Fruit fly (Drosophila melanogaster) whole organism, wandering third instar larva: ENCODE measurements around the gene CG34310.

ENCODE experiments used
- Abd-B ChIP-seq: fragments of >200 bp; optimal IDR thresholded peaks from 2 replicates; lab custom pipeline; 2017; ENCODE audit warnings: missing biosample characterization, missing genetic modification characterization
- CG32264 ChIP-seq: fragments of 200-800 bp; sonication (Bioruptor generic); optimal IDR thresholded peaks from 2 replicates; lab custom pipeline; 2016; ENCODE audit warnings: missing biosample characterization, missing genetic modification characterization
- CG9705 ChIP-seq: fragments of 200-800 bp; sonication (Bioruptor generic); optimal IDR thresholded peaks from 2 replicates; lab custom pipeline; 2018; ENCODE audit warnings: missing biosample characterization, mild to moderate bottlenecking, missing genetic modification characterization
- CrebA ChIP-seq: fragments of 200-800 bp; sonication (Bioruptor generic); optimal IDR thresholded peaks from 2 replicates; lab custom pipeline; 2016; ENCODE audit warnings: missing biosample characterization, mild to moderate bottlenecking, missing genetic modification characterization, borderline replicate concordance
- Dfd ChIP-seq: fragments of >200 bp; optimal IDR thresholded peaks from 2 replicates; lab custom pipeline; 2017; ENCODE audit warnings: missing biosample characterization, missing genetic modification characterization
- Dif ChIP-seq: fragments of 200-275, 200-300 bp; sonication (Bioruptor generic); optimal IDR thresholded peaks from 2 replicates; lab custom pipeline; 2018; ENCODE audit warnings: missing biosample characterization, missing genetic modification characterization; ENCODE audit not compliant: partially characterized antibody
- GATAd ChIP-seq: sonication (Bioruptor generic); optimal IDR thresholded peaks from 2 replicates; lab custom pipeline; 2016; ENCODE audit warnings: missing biosample characterization, missing genetic modification characterization
- HLH106 ChIP-seq: fragments of 200-800 bp; optimal IDR thresholded peaks from 3 replicates; lab custom pipeline; 2019; ENCODE audit warnings: missing biosample characterization, mild to moderate bottlenecking, missing genetic modification characterization, moderate library complexity
- Hnf4 ChIP-seq: fragments of 200-800 bp; sonication (Bioruptor generic); optimal IDR thresholded peaks from 2 replicates; lab custom pipeline; 2016; ENCODE audit warnings: missing biosample characterization, mild to moderate bottlenecking, missing genetic modification characterization
- Hr78 ChIP-seq: fragments of >200 bp; optimal IDR thresholded peaks from 2 replicates; lab custom pipeline; 2017; ENCODE audit warnings: missing biosample characterization, missing genetic modification characterization
- Hr83 ChIP-seq: fragments of 200-300 bp; sonication (Bioruptor generic); optimal IDR thresholded peaks from 2 replicates; lab custom pipeline; 2016; ENCODE audit warnings: missing biosample characterization, mild to moderate bottlenecking, missing genetic modification characterization, moderate library complexity; ENCODE audit not compliant: poor library complexity, severe bottlenecking
- Jra ChIP-seq: sonication (Bioruptor generic); optimal IDR thresholded peaks from 2 replicates; lab custom pipeline; 2016; ENCODE audit warnings: missing biosample characterization, missing genetic modification characterization
- Mio ChIP-seq: sonication (Bioruptor generic); optimal IDR thresholded peaks from 2 replicates; lab custom pipeline; 2016; ENCODE audit warnings: missing biosample characterization, missing genetic modification characterization
- Myc ChIP-seq: fragments of >200 bp; optimal IDR thresholded peaks from 2 replicates; lab custom pipeline; 2017
- N ChIP-seq: fragments of >200 bp; optimal IDR thresholded peaks from 2 replicates; lab custom pipeline; 2018; ENCODE audit warnings: missing biosample characterization, missing external identifiers, missing genetic modification characterization
- OdsH ChIP-seq: fragments of 200-800 bp; sonication (Bioruptor generic); optimal IDR thresholded peaks from 2 replicates; lab custom pipeline; 2016; ENCODE audit warnings: missing biosample characterization, mild to moderate bottlenecking, missing genetic modification characterization
- Rel ChIP-seq, 2 experiments: fragments of 200-800 bp; sonication (Bioruptor generic) in 1 of 2; optimal IDR thresholded peaks; 2 replicates in 1 of 2; 3 replicates in 1 of 2; lab custom pipeline; 2016 to 2019; ENCODE audit warnings: mild to moderate bottlenecking in 2 of 2, missing biosample characterization in 2 of 2, missing genetic modification characterization in 2 of 2, moderate library complexity in 1 of 2
- Sp1 ChIP-seq: fragments of 200-800 bp; sonication (Bioruptor generic); optimal IDR thresholded peaks from 3 replicates; lab custom pipeline; 2019; ENCODE audit warnings: missing biosample characterization, mild to moderate bottlenecking, missing genetic modification characterization, moderate library complexity
- Vsx2 ChIP-seq: fragments of 200-300, 225-300 bp; sonication (Bioruptor generic); optimal IDR thresholded peaks from 2 replicates; lab custom pipeline; 2018; ENCODE audit warnings: missing biosample characterization, missing genetic modification characterization; ENCODE audit not compliant: partially characterized antibody
- br ChIP-seq: fragments of 200-800 bp; sonication (Bioruptor generic); optimal IDR thresholded peaks from 2 replicates; lab custom pipeline; 2016; ENCODE audit warnings: missing biosample characterization, missing genetic modification characterization
- brk ChIP-seq: fragments of 200-800 bp; sonication (Bioruptor generic); optimal IDR thresholded peaks from 2 replicates; lab custom pipeline; 2016; ENCODE audit warnings: missing biosample characterization, mild to moderate bottlenecking, missing genetic modification characterization
- dl ChIP-seq, 2 experiments: fragments of 175-275, 200-275 bp in 1 of 2; fragments of 200-275 bp in 1 of 2; sonication (Bioruptor generic); optimal IDR thresholded peaks; lab custom pipeline; 2018; ENCODE audit warnings: mild to moderate bottlenecking in 2 of 2, missing biosample characterization in 2 of 2, missing genetic modification characterization in 2 of 2, moderate library complexity in 2 of 2; ENCODE audit not compliant: partially characterized antibody in 2 of 2, insufficient read depth in 1 of 2
- dmrt93B ChIP-seq: fragments of 200-800 bp; sonication (Bioruptor generic); optimal IDR thresholded peaks from 2 replicates; lab custom pipeline; 2018; ENCODE audit warnings: missing biosample characterization, mild to moderate bottlenecking, missing genetic modification characterization
- dsf ChIP-seq: sonication (Bioruptor generic); optimal IDR thresholded peaks from 2 replicates; lab custom pipeline; 2016; ENCODE audit warnings: missing biosample characterization, missing genetic modification characterization, borderline replicate concordance
- ey ChIP-seq: fragments of 200-800 bp; sonication (Bioruptor generic); optimal IDR thresholded peaks from 2 replicates; lab custom pipeline; 2016; ENCODE audit warnings: missing biosample characterization, missing genetic modification characterization
- foxo ChIP-seq, 2 experiments: fragments of 200-800 bp; sonication (Bioruptor generic); optimal IDR thresholded peaks; 2 replicates in 1 of 2; 3 replicates in 1 of 2; lab custom pipeline; 2016 to 2017; ENCODE audit warnings: missing biosample characterization in 2 of 2, missing genetic modification characterization in 2 of 2
- fru ChIP-seq: fragments of 200-800 bp; sonication (Bioruptor generic); optimal IDR thresholded peaks from 3 replicates; lab custom pipeline; 2016; ENCODE audit warnings: missing biosample characterization, mild to moderate bottlenecking, missing genetic modification characterization
- h ChIP-seq: fragments of 200-800 bp; sonication (Bioruptor generic); optimal IDR thresholded peaks from 3 replicates; lab custom pipeline; 2016; ENCODE audit warnings: missing biosample characterization, mild to moderate bottlenecking, missing genetic modification characterization
- jim ChIP-seq: fragments of 175-275, 200-325 bp; sonication (Bioruptor generic); optimal IDR thresholded peaks from 2 replicates; lab custom pipeline; 2016; ENCODE audit warnings: missing biosample characterization, mild to moderate bottlenecking, missing genetic modification characterization
- lola ChIP-seq: fragments of >200 bp; optimal IDR thresholded peaks from 2 replicates; lab custom pipeline; 2017; ENCODE audit warnings: missing biosample characterization, missing genetic modification characterization
- pan ChIP-seq: fragments of >200 bp; optimal IDR thresholded peaks from 2 replicates; lab custom pipeline; 2017
- psq ChIP-seq: fragments of 200-800 bp; sonication (Bioruptor generic); optimal IDR thresholded peaks from 3 replicates; lab custom pipeline; 2017; ENCODE audit warnings: missing biosample characterization, mild to moderate bottlenecking, missing genetic modification characterization, moderate library complexity
- rgr ChIP-seq: fragments of 200-800 bp; sonication (Bioruptor generic); optimal IDR thresholded peaks from 3 replicates; lab custom pipeline; 2016; ENCODE audit warnings: missing biosample characterization, mild to moderate bottlenecking, missing genetic modification characterization
- sage ChIP-seq: fragments of 200-800 bp; sonication (Bioruptor generic); optimal IDR thresholded peaks from 2 replicates; lab custom pipeline; 2016; ENCODE audit warnings: missing biosample characterization, mild to moderate bottlenecking, missing genetic modification characterization
- sv ChIP-seq: fragments of 200-800 bp; sonication (Bioruptor generic); optimal IDR thresholded peaks from 3 replicates; lab custom pipeline; 2016; ENCODE audit warnings: missing biosample characterization, missing genetic modification characterization
- tai ChIP-seq: sonication (Bioruptor generic); optimal IDR thresholded peaks from 2 replicates; lab custom pipeline; 2016; ENCODE audit warnings: missing biosample characterization, missing genetic modification characterization
- usp ChIP-seq: fragments of >200 bp; optimal IDR thresholded peaks from 2 replicates; lab custom pipeline; 2017; ENCODE audit warnings: missing biosample characterization, missing genetic modification characterization
- woc ChIP-seq: sonication (Bioruptor generic); optimal IDR thresholded peaks from 2 replicates; lab custom pipeline; 2016; ENCODE audit warnings: missing biosample characterization, mild to moderate bottlenecking, missing genetic modification characterization

Gene CG34310

DNA sequence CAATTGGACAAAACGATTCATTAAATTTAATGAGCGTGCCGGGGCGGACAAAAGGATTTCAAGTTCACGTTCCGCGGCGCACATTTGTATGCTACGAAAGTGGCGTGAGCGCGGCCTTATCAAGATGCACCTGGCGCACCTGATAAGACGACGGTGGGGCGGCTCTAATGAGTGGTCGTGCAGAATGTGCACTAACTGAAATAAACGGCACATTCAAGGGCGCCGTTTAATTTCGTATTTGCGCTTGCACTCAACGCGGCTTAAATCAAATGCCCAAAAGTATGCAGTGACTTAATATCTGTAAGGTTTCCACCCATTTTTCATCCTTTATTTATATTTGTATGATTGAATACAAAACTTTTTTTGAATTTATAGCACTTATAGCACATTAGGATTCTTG lies 53.5 kb downstream of the CG34310 start:
- TF ChIP-seq Myc: peak; percentile 70
- no peak for TF ChIP-seq psq
- no peak for TF ChIP-seq Hr78 (GFP tag; lab: Kevin White, UChicago)
- TF ChIP-seq N (GFP tag; lab: Kevin White, UChicago): peak; percentile 35

DNA sequence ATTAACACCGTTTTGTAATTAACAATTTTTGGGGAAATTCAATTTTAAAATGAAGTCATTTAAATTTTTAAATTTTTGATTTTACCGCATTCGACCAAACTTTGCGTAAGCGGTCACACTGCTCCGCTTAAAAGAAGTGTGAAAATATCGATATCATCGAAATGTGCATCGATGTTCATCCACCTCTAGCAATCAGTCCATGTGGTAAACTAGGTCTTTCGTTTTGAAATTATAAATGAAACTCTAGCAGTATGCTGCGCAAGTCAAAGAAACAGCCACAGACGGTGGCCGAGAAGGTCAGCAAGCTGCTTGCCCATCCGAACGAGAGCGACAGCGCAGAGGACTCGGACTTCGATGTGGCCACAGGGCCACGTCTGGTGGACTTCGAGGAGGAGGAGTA lies 54.0 kb downstream of the CG34310 start, which contains the start of gene Aatf:
TSS of gene Aatf (plus strand) at position 166 of the 400 bp plus-strand sequence.
- TF ChIP-seq CG32264 (no peak), lola (no peak), psq (no peak), tai (GFP tag; lab: Kevin White, UChicago) (no peak), brk (GFP tag; lab: Kevin White, UChicago) (no peak), pan (no peak), Dfd (no peak), Sp1 (GFP tag; lab: Kevin White, UChicago) (no peak), foxo (GFP tag; optimal IDR thresholded peaks at IDR 0.05; lab: Kevin White, UChicago) (no peak), Hr83 (GFP tag; lab: Kevin White, UChicago) (no peak), OdsH (GFP tag; lab: Kevin White, UChicago) (no peak), Mio (no peak), Myc (no peak)

DNA sequence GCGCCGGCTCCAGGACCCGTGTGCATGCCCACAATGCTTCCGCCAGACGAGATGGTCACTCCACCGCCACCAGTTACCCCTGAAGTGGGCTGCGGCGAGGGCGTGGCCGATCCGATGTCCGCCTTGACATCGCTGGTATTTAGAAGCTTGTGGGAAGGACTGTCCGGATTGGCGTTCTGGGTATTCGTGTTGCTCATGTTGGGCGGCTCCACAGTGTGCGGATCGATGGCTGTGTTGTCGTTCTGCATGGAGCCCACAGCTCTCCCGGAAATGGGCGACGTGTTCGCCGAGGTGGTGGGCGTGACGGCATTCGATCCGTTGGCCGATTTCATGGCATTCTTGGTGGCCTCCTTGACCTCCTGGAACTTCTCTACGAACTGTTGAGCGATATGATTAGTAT lies 58.2 kb downstream of the CG34310 start:
- TF ChIP-seq Abd-B (GFP tag; lab: Kevin White, UChicago): no peak
- TF ChIP-seq brk (GFP tag; lab: Kevin White, UChicago): no peak
- no peak for TF ChIP-seq psq
- no peak for TF ChIP-seq usp (GFP tag; lab: Kevin White, UChicago)
- TF ChIP-seq jim: no peak
- TF ChIP-seq dmrt93B (GFP tag; lab: Kevin White, UChicago): no peak
- no peak for TF ChIP-seq Hr83 (GFP tag; lab: Kevin White, UChicago)

DNA sequence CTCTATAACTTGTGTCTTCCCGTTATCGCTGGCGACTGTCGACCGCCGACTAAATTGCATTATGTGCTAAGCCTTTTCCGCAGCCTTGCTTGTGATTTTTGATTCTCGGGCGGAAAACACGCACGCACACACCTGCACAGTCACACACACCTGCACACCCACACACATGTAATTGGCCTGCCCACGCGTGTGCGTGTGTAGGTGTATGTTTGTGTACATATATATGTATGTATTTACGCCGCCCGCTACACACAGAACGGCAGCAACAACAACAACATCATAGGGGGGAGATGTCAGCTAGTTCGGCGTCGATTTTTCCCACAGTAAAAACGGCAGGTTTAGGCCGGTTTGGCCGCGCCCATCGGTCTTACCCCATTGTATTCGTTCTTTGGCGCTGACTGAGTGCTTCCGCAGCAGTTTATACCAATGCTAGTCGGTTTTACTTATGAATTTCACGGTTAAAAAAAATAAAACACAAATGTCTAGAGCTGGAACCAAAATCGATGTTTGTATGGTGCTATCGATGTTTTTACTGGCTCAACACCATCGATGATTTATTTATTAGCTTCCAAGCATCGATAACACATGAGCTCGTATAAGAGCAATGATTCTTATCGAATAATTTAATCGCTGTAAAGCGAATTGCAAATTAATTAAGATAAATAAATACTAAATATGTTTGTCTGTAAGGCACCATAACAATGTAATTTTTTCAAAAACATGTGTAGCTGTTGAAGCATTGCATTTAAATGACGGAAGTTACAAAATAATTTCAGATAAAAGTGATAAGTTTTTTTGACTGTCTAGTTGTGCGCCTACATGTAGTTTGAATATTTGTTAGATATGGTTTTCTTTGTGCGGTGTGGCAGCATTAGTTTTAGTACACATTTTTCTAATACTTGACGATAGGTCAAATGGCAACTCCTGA lies 59.6 kb downstream of the CG34310 start, which contains the start of gene homer:
TSS of gene homer (minus strand) at position 538 of the 928 bp plus-strand sequence.
- TF ChIP-seq dl (GFP tag; optimal IDR thresholded peaks at IDR 0.05; lab: Kevin White, UChicago; ENCODE audit: insufficient read depth in 1 of 2, partially characterized antibody in 2 of 2): no peak
- TF ChIP-seq foxo (GFP tag; optimal IDR thresholded peaks at IDR 0.05; lab: Kevin White, UChicago): no peak
- TF ChIP-seq sage (GFP tag; lab: Kevin White, UChicago): peak; percentile 39
- TF ChIP-seq CG9705 (GFP tag; lab: Kevin White, UChicago): no peak
- peak; percentile 82 for TF ChIP-seq Vsx2 (GFP tag; lab: Kevin White, UChicago)
- no peak for TF ChIP-seq psq
- TF ChIP-seq pan: no peak
- no peak for TF ChIP-seq CG32264
- TF ChIP-seq GATAd: no peak
- TF ChIP-seq dsf (GFP tag; lab: Kevin White, UChicago): peak; percentile 0
- TF ChIP-seq woc (GFP tag; lab: Kevin White, UChicago): no peak
- TF ChIP-seq Hr78 (GFP tag; lab: Kevin White, UChicago): no peak
- no peak for TF ChIP-seq Myc
- TF ChIP-seq tai (GFP tag; lab: Kevin White, UChicago): no peak
- TF ChIP-seq h (GFP tag; lab: Kevin White, UChicago): peak; percentile 44
- no peak for TF ChIP-seq Rel (GFP tag; optimal IDR thresholded peaks at IDR 0.05; lab: Kevin White, UChicago)
- TF ChIP-seq Rel (tag; optimal IDR thresholded peaks at IDR 0.05; lab: Kevin White, UChicago): no peak
- TF ChIP-seq HLH106 (tag; lab: Kevin White, UChicago): no peak
- peak; percentile 14 for TF ChIP-seq fru (GFP tag; lab: Kevin White, UChicago)
- TF ChIP-seq Sp1 (GFP tag; lab: Kevin White, UChicago): no peak
- TF ChIP-seq rgr (GFP tag; lab: Kevin White, UChicago): peak; percentile 41
- TF ChIP-seq dmrt93B (GFP tag; lab: Kevin White, UChicago): no peak
- TF ChIP-seq Hnf4: no peak
- TF ChIP-seq Abd-B (GFP tag; lab: Kevin White, UChicago): no peak
- TF ChIP-seq Jra (GFP tag; lab: Kevin White, UChicago): no peak
- TF ChIP-seq OdsH (GFP tag; lab: Kevin White, UChicago): no peak
- peak; percentile 48 for TF ChIP-seq Hr83 (GFP tag; lab: Kevin White, UChicago)
- TF ChIP-seq lola: no peak
- TF ChIP-seq Dfd: no peak
- no peak for TF ChIP-seq jim
- TF ChIP-seq CrebA (GFP tag; lab: Kevin White, UChicago): no peak
- TF ChIP-seq Dif (GFP tag; lab: Kevin White, UChicago): no peak
- peak; percentile 13 for TF ChIP-seq br (GFP tag; lab: Kevin White, UChicago)
- no peak for TF ChIP-seq sv (GFP tag; lab: Kevin White, UChicago)
- TF ChIP-seq usp (GFP tag; lab: Kevin White, UChicago): no peak
- no peak for TF ChIP-seq ey
- TF ChIP-seq brk (GFP tag; lab: Kevin White, UChicago): no peak
- TF ChIP-seq Mio: no peak
- no peak for TF ChIP-seq N (GFP tag; lab: Kevin White, UChicago)
